Worm (Caenorhabditis elegans) whole organism, early embryonic: ENCODE results near the gene msp-74.

Source experiments
- B0310.2 ChIP-seq: sonication (generic microtip); optimal IDR thresholded peaks from 2 replicates; lab custom pipeline; 2016; ENCODE audit warnings: mild to moderate bottlenecking, missing genetic modification characterization, missing compliant biosample characterization
- F13C5.2 ChIP-seq: sonication (generic microtip); optimal IDR thresholded peaks from 2 replicates; lab custom pipeline; 2017; ENCODE audit warnings: mild to moderate bottlenecking, missing genetic modification characterization, inconsistent platforms, missing compliant biosample characterization
- ama-1 ChIP-seq: fragments of 150-350 bp; optimal IDR thresholded peaks from 2 replicates; lab custom pipeline; 2014
- ceh-13 ChIP-seq: fragments of 200-800 bp; sonication (Bioruptor generic); optimal IDR thresholded peaks from 2 replicates; lab custom pipeline; 2018; ENCODE audit warnings: mild to moderate bottlenecking, missing genetic modification characterization, missing compliant biosample characterization
- flt-1 ChIP-seq: fragments of 200-800 bp; sonication (Bioruptor generic); IDR thresholded peaks from 2 replicates; pipeline ENCODE4 v1.3.6; 2022; ENCODE audit warnings: missing genetic modification characterization, missing compliant biosample characterization
- hmbx-1 ChIP-seq: sonication (generic microtip); optimal IDR thresholded peaks from 2 replicates; lab custom pipeline; 2016; ENCODE audit warnings: mild to moderate bottlenecking, missing genetic modification characterization, missing compliant biosample characterization
- hmg-4 ChIP-seq: fragments of 200-800 bp; sonication (Bioruptor generic); optimal IDR thresholded peaks from 2 replicates; lab custom pipeline; 2018; ENCODE audit warnings: mild to moderate bottlenecking, missing genetic modification characterization, missing compliant biosample characterization
- hnd-1 ChIP-seq: sonication (generic microtip); optimal IDR thresholded peaks from 2 replicates; lab custom pipeline; 2016; ENCODE audit warnings: missing genetic modification characterization, missing compliant biosample characterization
- pes-1 ChIP-seq: fragments of 200-800 bp; sonication (Bioruptor generic); IDR thresholded peaks from 2 replicates; pipeline ENCODE4 v1.3.6; 2022; ENCODE audit warnings: missing genetic modification reagents, missing genetic modification characterization, missing compliant biosample characterization
- sea-1 ChIP-seq: fragments of 200-800 bp; sonication (Bioruptor generic); conservative IDR thresholded peaks from 2 replicates; pipeline ENCODE4 v1.3.6; 2022; ENCODE audit warnings: missing genetic modification characterization, missing compliant biosample characterization
- tbx-11 ChIP-seq: fragments of 200-800 bp; sonication (Bioruptor generic); IDR thresholded peaks from 2 replicates; pipeline ENCODE4 v1.3.6; 2022; ENCODE audit warnings: missing genetic modification characterization, missing compliant biosample characterization
- tbx-37 ChIP-seq: fragments of 200-800 bp; sonication (Bioruptor generic); conservative IDR thresholded peaks from 2 replicates; pipeline ENCODE4 v1.3.6; 2022; ENCODE audit warnings: missing genetic modification reagents, missing genetic modification characterization, missing compliant biosample characterization
- tra-4 ChIP-seq: sonication (generic microtip); optimal IDR thresholded peaks from 2 replicates; lab custom pipeline; 2017; ENCODE audit warnings: missing genetic modification characterization, missing compliant biosample characterization

ce11 chrII:5081124-5081913, 33.8 kb downstream of the msp-74 start, which contains the start of gene dsh-2:
- TF ChIP-seq ama-1 (lab: Kevin White, UChicago) (no peak), flt-1 (GFP tag; lab: Robert Waterston, UW) (no peak), hnd-1 (tag; lab: Kevin White, UChicago) (no peak), hmg-4 (GFP tag; lab: Kevin White, UChicago) (no peak), tbx-11 (GFP tag; lab: Robert Waterston, UW) (no peak), hmbx-1 (tag; lab: Kevin White, UChicago) (no peak), sea-1 (GFP tag; lab: Robert Waterston, UW) (no peak), tbx-37 (GFP tag; lab: Robert Waterston, UW) (no peak), ceh-13 (GFP tag; lab: Kevin White, UChicago) (no peak), F13C5.2 (tag; lab: Kevin White, UChicago) (no peak), tra-4 (tag; lab: Kevin White, UChicago) (no peak), pes-1 (GFP tag; lab: Robert Waterston, UW) (no peak), B0310.2 (tag; lab: Kevin White, UChicago) (no peak)
